Fruit fly (Drosophila melanogaster): ENCODE measurements around the gene CG33725.

DNA sequence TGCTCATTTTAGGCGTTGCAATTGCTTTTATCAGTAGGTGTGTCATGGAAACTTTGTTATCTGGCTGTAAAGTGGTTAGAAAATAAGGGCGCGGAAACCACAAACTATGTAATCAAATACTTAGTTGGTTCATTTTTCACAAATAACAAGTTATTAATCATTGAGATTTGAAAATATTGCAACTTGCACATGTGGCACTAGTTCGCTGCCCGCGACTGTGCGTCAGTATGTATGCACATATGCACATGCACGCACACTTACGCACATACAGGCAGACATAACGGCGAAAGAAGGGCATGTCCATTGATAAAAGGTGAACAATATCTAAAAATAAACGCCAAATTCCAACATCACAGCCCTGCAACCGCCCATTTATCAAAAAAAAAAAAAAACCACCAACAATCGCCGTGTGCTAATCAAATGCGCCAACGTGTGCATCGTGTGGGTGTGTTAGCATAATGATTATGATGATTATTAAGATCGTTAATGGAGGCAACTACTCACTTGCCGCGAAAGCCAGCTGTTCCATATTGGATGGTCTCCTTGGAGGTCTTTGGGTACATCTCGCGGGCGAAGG, 47.1 kb downstream of the CG33725 start:
- TF ChIP-seq psq (optimal IDR thresholded peaks at IDR 0.05) (no peak), ttk (optimal IDR thresholded peaks at IDR 0.05) (no peak), h (optimal IDR thresholded peaks at IDR 0.05) (no peak), Myc (optimal IDR thresholded peaks at IDR 0.05) (no peak), Sin3A (optimal IDR thresholded peaks at IDR 0.05) (no peak)
